Worm (Caenorhabditis elegans) whole organism, L1 larva: Measurements from ENCODE around the gene C34E11.4.

Experiments used
- alr-1 ChIP-seq: fragments of 200-800 bp; sonication (Bioruptor generic); optimal IDR thresholded peaks from 2 replicates; lab custom pipeline; 2018; ENCODE audit warnings: borderline replicate concordance, mild to moderate bottlenecking, missing genetic modification characterization, missing compliant biosample characterization
- ama-1 ChIP-seq: fragments of 150-350 bp; optimal IDR thresholded peaks from 2 replicates; lab custom pipeline; 2014
- ceh-82 ChIP-seq, 3 experiments: fragments of 150-350 bp in 1 of 3; sonication (generic microtip) in 2 of 3; optimal IDR thresholded peaks; 2 replicates each; lab custom pipeline; 2014 to 2017; ENCODE audit warnings: missing biosample characterization in 3 of 3, missing genetic modification characterization in 3 of 3
- efl-3 ChIP-seq: fragments of 200-800 bp; sonication (Bioruptor generic); optimal IDR thresholded peaks from 2 replicates; lab custom pipeline; 2018; ENCODE audit warnings: mild to moderate bottlenecking, missing genetic modification characterization, missing compliant biosample characterization
- egl-27 ChIP-seq, 2 experiments: fragments of 150-350 bp in 1 of 2; sonication (generic microtip); optimal IDR thresholded peaks; 3 replicates each; lab custom pipeline; 2017 to 2018; ENCODE audit warnings: missing biosample characterization in 2 of 2, missing genetic modification characterization in 2 of 2, missing genetic modification reagents in 2 of 2
- jun-1 ChIP-seq: fragments of 150-350 bp; optimal IDR thresholded peaks from 2 replicates; lab custom pipeline; 2014; ENCODE audit warnings: missing biosample characterization, missing genetic modification reagents, missing genetic modification characterization
- lin-15B ChIP-seq: fragments of 150-350 bp; sonication (generic microtip); optimal IDR thresholded peaks from 3 replicates; lab custom pipeline; 2014; ENCODE audit warnings: missing biosample characterization, missing genetic modification characterization
- lin-35 ChIP-seq, 2 experiments: fragments of 150-350 bp; optimal IDR thresholded peaks; 2 replicates each; lab custom pipeline; 2014; ENCODE audit warnings: missing biosample characterization in 2 of 2, missing genetic modification characterization in 2 of 2, missing genetic modification reagents in 2 of 2
- lin-39 ChIP-seq: fragments of 150-350 bp; optimal IDR thresholded peaks from 2 replicates; lab custom pipeline; 2014; ENCODE audit warnings: missing biosample characterization, missing genetic modification reagents, missing genetic modification characterization
- lir-3 ChIP-seq: sonication (generic microtip); optimal IDR thresholded peaks from 2 replicates; lab custom pipeline; 2016; ENCODE audit warnings: mild to moderate bottlenecking, missing genetic modification characterization, moderate library complexity, missing compliant biosample characterization; ENCODE audit not compliant: poor library complexity
- nhr-12 ChIP-seq: sonication (generic microtip); optimal IDR thresholded peaks from 2 replicates; lab custom pipeline; 2017; ENCODE audit warnings: missing biosample characterization, missing genetic modification characterization
- snpc-4 ChIP-seq: fragments of 150-350 bp; optimal IDR thresholded peaks from 2 replicates; lab custom pipeline; 2014; ENCODE audit warnings: missing biosample characterization, missing genetic modification characterization
- tbx-2 ChIP-seq: sonication (generic microtip); optimal IDR thresholded peaks from 2 replicates; lab custom pipeline; 2016; ENCODE audit warnings: missing genetic modification characterization, missing compliant biosample characterization
- zag-1 ChIP-seq: fragments of 150-350 bp; optimal IDR thresholded peaks from 2 replicates; lab custom pipeline; 2014; ENCODE audit warnings: missing biosample characterization, missing genetic modification characterization

DNA sequence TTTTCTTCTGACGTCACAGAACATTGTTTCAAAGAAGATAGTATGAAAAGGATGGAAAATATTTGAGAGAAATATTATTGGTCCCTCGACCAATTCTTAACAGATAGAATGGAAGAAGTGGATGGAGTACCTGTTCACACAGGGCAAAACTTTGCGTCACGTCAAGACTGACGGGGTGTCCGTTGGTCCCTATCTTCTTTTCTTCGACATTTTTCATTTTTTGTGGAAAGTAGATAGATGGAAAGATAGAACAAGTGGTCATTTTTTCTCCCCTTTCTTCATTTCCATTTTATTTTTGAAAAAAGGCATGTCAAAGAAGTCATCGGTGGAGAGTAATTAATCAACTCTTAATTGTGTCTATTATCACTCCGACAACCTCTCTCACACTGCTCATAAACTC lies 14.7 kb downstream of the C34E11.4 start:
- TF ChIP-seq jun-1, result no peak
- no peak for TF ChIP-seq lir-3
- TF ChIP-seq lin-39 (tag; lab: Kevin White, UChicago), result no peak
- TF ChIP-seq alr-1 (tag; lab: Kevin White, UChicago), result no peak
- TF ChIP-seq egl-27 (tag; optimal IDR thresholded peaks at IDR 0.05; lab: Kevin White, UChicago), result no peak
- TF ChIP-seq zag-1 (tag; lab: Kevin White, UChicago), result no peak
- no peak for TF ChIP-seq efl-3 (GFP tag; lab: Kevin White, UChicago)
- no peak for TF ChIP-seq tbx-2 (tag; lab: Kevin White, UChicago)
- no peak for TF ChIP-seq ceh-82 (tag; optimal IDR thresholded peaks at IDR 0.05; lab: Kevin White, UChicago)
- TF ChIP-seq snpc-4 (tag; lab: Kevin White, UChicago), result no peak
- no peak for TF ChIP-seq ama-1
- TF ChIP-seq lin-35 (GFP tag; optimal IDR thresholded peaks at IDR 0.05; lab: Kevin White, UChicago), result no peak
- TF ChIP-seq nhr-12 (tag; lab: Kevin White, UChicago), result no peak
- no peak for TF ChIP-seq lin-15B
